Worm (Caenorhabditis elegans) whole organism, L4/young adult: ENCODE results near the gene F20D1.22.

Source experiments
- W03F9.2 ChIP-seq: fragments of 150-350 bp; optimal IDR thresholded peaks from 2 replicates; lab custom pipeline; 2014; ENCODE audit warnings: missing biosample characterization, missing genetic modification characterization
- dao-5 ChIP-seq: sonication (generic microtip); optimal IDR thresholded peaks from 2 replicates; lab custom pipeline; 2016; ENCODE audit warnings: missing genotype, missing genetic modification characterization, moderate library complexity, missing compliant biosample characterization
- him-1 ChIP-seq: sonication (generic microtip); optimal IDR thresholded peaks from 2 replicates; lab custom pipeline; 2016; ENCODE audit warnings: missing genotype, missing genetic modification reagents, missing genetic modification characterization, missing compliant biosample characterization

DNA sequence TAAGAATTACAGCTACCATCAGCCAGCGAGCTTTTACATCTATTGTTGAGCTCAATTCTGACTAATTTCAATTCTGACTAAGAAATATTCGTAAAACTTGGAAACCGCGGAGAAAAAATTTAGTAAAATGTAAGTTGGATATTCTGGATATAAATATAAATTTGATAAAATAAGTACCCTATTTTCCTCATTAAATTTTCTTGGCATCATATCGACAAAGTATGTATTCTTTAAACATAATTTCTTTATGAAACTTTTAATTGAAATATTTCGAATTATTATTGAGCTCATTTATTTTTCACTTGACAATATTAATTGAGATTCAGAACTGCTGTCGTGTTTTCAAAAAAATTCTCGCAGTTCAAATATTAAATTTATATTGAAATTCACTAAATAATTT, 37.1 kb upstream of the F20D1.22 start:
- TF ChIP-seq him-1 = no peak
- no peak for TF ChIP-seq dao-5 (tag; lab: Kevin White, UChicago)
- TF ChIP-seq W03F9.2 (tag; lab: Kevin White, UChicago) = no peak
